Worm (Caenorhabditis elegans): ENCODE results near the gene Y53G8AM.6.

DNA sequence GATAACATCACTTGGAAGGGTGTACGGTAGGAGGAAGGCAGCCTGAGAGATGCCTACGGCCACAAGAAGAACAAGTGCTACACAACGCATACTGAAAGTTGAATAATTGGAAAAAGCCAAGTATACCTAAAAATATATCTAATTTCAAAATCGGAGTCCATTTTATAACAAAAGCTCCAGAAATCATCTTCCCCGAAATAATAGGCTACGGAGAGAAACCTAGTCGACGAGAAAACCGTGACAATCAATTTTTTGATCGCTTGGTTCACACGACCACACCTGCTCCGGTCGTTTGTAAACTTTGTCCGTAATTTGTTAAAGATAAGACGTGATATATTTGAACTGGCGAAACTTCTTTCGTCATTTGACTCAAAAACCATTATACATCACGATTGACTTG, 1.3 kb downstream of the Y53G8AM.6 start, which contains the start of gene nspg-7.2:
- TF ChIP-seq W03F9.2 (tag; optimal IDR thresholded peaks at IDR 0.05) (no peak), dao-5 (tag; optimal IDR thresholded peaks at IDR 0.05) (no peak)
